Worm (Caenorhabditis elegans) whole organism, L1 larva: ENCODE results near the gene Y59H11AR.4.

Experiments
- C16A3.4 ChIP-seq: fragments of 150-350 bp; optimal IDR thresholded peaks from 2 replicates; lab custom pipeline; 2014; ENCODE audit warnings: missing biosample characterization, missing genetic modification characterization
- aha-1 ChIP-seq: fragments of 150-350 bp; optimal IDR thresholded peaks from 2 replicates; lab custom pipeline; 2014; ENCODE audit warnings: missing biosample characterization, missing genetic modification characterization
- alr-1 ChIP-seq: fragments of 200-800 bp; sonication (Bioruptor generic); optimal IDR thresholded peaks from 2 replicates; lab custom pipeline; 2018; ENCODE audit warnings: borderline replicate concordance, mild to moderate bottlenecking, missing genetic modification characterization, missing compliant biosample characterization
- ama-1 ChIP-seq: fragments of 150-350 bp; optimal IDR thresholded peaks from 2 replicates; lab custom pipeline; 2014
- ceh-90 ChIP-seq: sonication (generic microtip); optimal IDR thresholded peaks from 2 replicates; lab custom pipeline; 2016; ENCODE audit warnings: missing genetic modification characterization, missing compliant biosample characterization
- dpl-1 ChIP-seq, 3 experiments: fragments of 150-350 bp in 2 of 3; sonication (generic microtip) in 1 of 3; optimal IDR thresholded peaks; 2 replicates each; lab custom pipeline; 2014 to 2017; ENCODE audit warnings: missing biosample characterization in 3 of 3, missing genetic modification characterization in 3 of 3, missing genetic modification reagents in 3 of 3
- efl-1 ChIP-seq, 4 experiments: fragments of 150-350 bp; optimal IDR thresholded peaks in 3 of 4; peaks in 1 of 4; 1 replicate in 1 of 4; 2 replicates in 3 of 4; lab custom pipeline; 2014; ENCODE audit warnings: missing biosample characterization in 2 of 4, missing genetic modification characterization in 2 of 4, missing genetic modification reagents in 2 of 4
- elt-2 ChIP-seq: sonication (generic microtip); optimal IDR thresholded peaks from 2 replicates; lab custom pipeline; 2016; ENCODE audit warnings: missing genetic modification characterization, mild to moderate bottlenecking, inconsistent platforms, missing compliant biosample characterization, missing genetic modification reagents
- elt-3 ChIP-seq, 6 experiments: fragments of 150-350 bp in 1 of 6; sonication (generic microtip); optimal IDR thresholded peaks; 2 replicates each; lab custom pipeline; 2017 to 2018; ENCODE audit warnings: missing biosample characterization in 6 of 6, missing genetic modification characterization in 6 of 6, inconsistent platforms in 1 of 6
- ets-5 ChIP-seq: fragments of 200-800 bp; sonication (Bioruptor generic); IDR thresholded peaks from 2 replicates; pipeline ENCODE4 v1.3.6; 2022; ENCODE audit warnings: missing genetic modification characterization, missing compliant biosample characterization
- fkh-10 ChIP-seq: sonication (generic microtip); optimal IDR thresholded peaks from 2 replicates; lab custom pipeline; 2017; ENCODE audit warnings: missing biosample characterization, missing genetic modification reagents, missing genetic modification characterization
- fkh-4 ChIP-seq: sonication (generic microtip); optimal IDR thresholded peaks from 2 replicates; lab custom pipeline; 2016; ENCODE audit warnings: missing compliant biosample characterization, missing genetic modification characterization, borderline replicate concordance
- fkh-8 ChIP-seq: sonication (generic microtip); optimal IDR thresholded peaks from 2 replicates; lab custom pipeline; 2016; ENCODE audit warnings: mild to moderate bottlenecking, missing genetic modification characterization, missing compliant biosample characterization
- grh-1 ChIP-seq: fragments of 200-800 bp; sonication (Bioruptor generic); IDR thresholded peaks from 2 replicates; pipeline ENCODE4 v1.3.6; 2022; ENCODE audit warnings: missing genetic modification reagents, missing genetic modification characterization, missing compliant biosample characterization
- hlh-4 ChIP-seq: sonication (generic microtip); optimal IDR thresholded peaks from 2 replicates; lab custom pipeline; 2016; ENCODE audit warnings: mild to moderate bottlenecking, missing genetic modification characterization, missing compliant biosample characterization
- irx-1 ChIP-seq: sonication (generic microtip); optimal IDR thresholded peaks from 2 replicates; lab custom pipeline; 2016; ENCODE audit warnings: missing genetic modification characterization, missing compliant biosample characterization
- lin-13 ChIP-seq: fragments of 150-350 bp; optimal IDR thresholded peaks from 2 replicates; lab custom pipeline; 2014; ENCODE audit warnings: missing biosample characterization, missing genetic modification reagents, missing genetic modification characterization
- lin-14 ChIP-seq: fragments of 200-800 bp; sonication (Bioruptor generic); optimal IDR thresholded peaks from 2 replicates; lab custom pipeline; 2018; ENCODE audit warnings: mild to moderate bottlenecking, missing genetic modification characterization, moderate library complexity, missing compliant biosample characterization
- lin-15B ChIP-seq: fragments of 150-350 bp; sonication (generic microtip); optimal IDR thresholded peaks from 3 replicates; lab custom pipeline; 2014; ENCODE audit warnings: missing biosample characterization, missing genetic modification characterization
- lin-35 ChIP-seq, 2 experiments: fragments of 150-350 bp; optimal IDR thresholded peaks; 2 replicates each; lab custom pipeline; 2014; ENCODE audit warnings: missing biosample characterization in 2 of 2, missing genetic modification characterization in 2 of 2, missing genetic modification reagents in 2 of 2
- lin-39 ChIP-seq: fragments of 150-350 bp; optimal IDR thresholded peaks from 2 replicates; lab custom pipeline; 2014; ENCODE audit warnings: missing biosample characterization, missing genetic modification reagents, missing genetic modification characterization
- mab-9 ChIP-seq: fragments of 200-800 bp; sonication (Bioruptor generic); IDR thresholded peaks from 2 replicates; pipeline ENCODE4 v1.3.6; 2022; ENCODE audit warnings: missing genetic modification reagents, missing genetic modification characterization, missing compliant biosample characterization
- nhr-71 ChIP-seq: sonication (generic microtip); optimal IDR thresholded peaks from 2 replicates; lab custom pipeline; 2016; ENCODE audit warnings: mild to moderate bottlenecking, missing genetic modification characterization, moderate library complexity, missing compliant biosample characterization
- nhr-76 ChIP-seq: sonication (generic microtip); optimal IDR thresholded peaks from 2 replicates; lab custom pipeline; 2017; ENCODE audit warnings: missing biosample characterization, missing genetic modification characterization
- nhr-90 ChIP-seq: sonication (generic microtip); optimal IDR thresholded peaks from 2 replicates; lab custom pipeline; 2016; ENCODE audit warnings: mild to moderate bottlenecking, missing genetic modification characterization, missing compliant biosample characterization; ENCODE audit not compliant: poor library complexity
- rnt-1 ChIP-seq: sonication (generic microtip); optimal IDR thresholded peaks from 2 replicates; lab custom pipeline; 2016; ENCODE audit warnings: mild to moderate bottlenecking, missing genetic modification characterization, moderate library complexity, missing compliant biosample characterization
- snpc-4 ChIP-seq: fragments of 150-350 bp; optimal IDR thresholded peaks from 2 replicates; lab custom pipeline; 2014; ENCODE audit warnings: missing biosample characterization, missing genetic modification characterization
- sup-37 ChIP-seq: fragments of 200-800 bp; sonication (Bioruptor generic); optimal IDR thresholded peaks from 2 replicates; lab custom pipeline; 2018; ENCODE audit warnings: mild to moderate bottlenecking, missing genetic modification characterization, missing compliant biosample characterization
- tbx-2 ChIP-seq: sonication (generic microtip); optimal IDR thresholded peaks from 2 replicates; lab custom pipeline; 2016; ENCODE audit warnings: missing genetic modification characterization, missing compliant biosample characterization
- vab-15 ChIP-seq: sonication (generic microtip); optimal IDR thresholded peaks from 2 replicates; lab custom pipeline; 2017; ENCODE audit warnings: missing genotype, mild to moderate bottlenecking, missing genetic modification characterization, missing compliant biosample characterization
- xbp-1 ChIP-seq: sonication (generic microtip); optimal IDR thresholded peaks from 2 replicates; lab custom pipeline; 2016; ENCODE audit warnings: missing genetic modification characterization, missing compliant biosample characterization
- ztf-4 ChIP-seq: fragments of 150-350 bp; optimal IDR thresholded peaks from 2 replicates; lab custom pipeline; 2014; ENCODE audit warnings: missing biosample characterization, missing genetic modification characterization

The Y59H11AR.4 gene

ce11 chrIV:8617047-8617446 is 16.5 kb upstream of the Y59H11AR.4 start, which contains the start of the genes F42A9.7 and F42A9.3:
F42A9.7 (minus strand) TSS chrIV:8617147.
F42A9.3 (plus strand) TSS chrIV:8617260.
- TF ChIP-seq fkh-8 (tag; lab: Kevin White, UChicago) (no peak), fkh-10 (GFP tag; lab: Kevin White, UChicago) (no peak), nhr-90 (no peak), C16A3.4 (tag; lab: Kevin White, UChicago) (no peak), rnt-1 (no peak), elt-2 (tag; lab: Kevin White, UChicago) (no peak), lin-13 (GFP tag; lab: Kevin White, UChicago) (no peak), snpc-4 (tag; lab: Kevin White, UChicago) (no peak), lin-35 (GFP tag; optimal IDR thresholded peaks at IDR 0.05; lab: Kevin White, UChicago) (no peak), ztf-4 (tag; lab: Kevin White, UChicago) (no peak), ceh-90 (no peak), sup-37 (GFP tag; lab: Kevin White, UChicago) (no peak)

ce11 chrIV:8615314-8615713 is 14.8 kb upstream of the Y59H11AR.4 start:
- TF ChIP-seq xbp-1, result no peak
- no peak for TF ChIP-seq lin-15B (tag; lab: Kevin White, UChicago)
- TF ChIP-seq dpl-1 (GFP tag; optimal IDR thresholded peaks at IDR 0.05; lab: Kevin White, UChicago), result no peak
- no peak for TF ChIP-seq hlh-4
- no peak for TF ChIP-seq elt-3 (tag; optimal IDR thresholded peaks at IDR 0.05; lab: Kevin White, UChicago)

ce11 chrIV:8614680-8615079 is 14.1 kb upstream of the Y59H11AR.4 start, which contains the start of gene cyp-33E3:
cyp-33E3 (plus strand) TSS chrIV:8614995.
- TF ChIP-seq grh-1 (GFP tag; lab: Robert Waterston, UW) (no peak), efl-1 (optimal IDR thresholded peaks at IDR 0.05; lab: Kevin White, UChicago) (no peak), efl-1 (GFP tag; optimal IDR thresholded peaks at IDR 0.05 in 1 of 2; lab: Kevin White, UChicago) (peak in 1 of 2 experiments; percentile 11), C16A3.4 (tag; lab: Kevin White, UChicago) (no peak), lin-14 (GFP tag; lab: Kevin White, UChicago) (peak; percentile 24)

DNA sequence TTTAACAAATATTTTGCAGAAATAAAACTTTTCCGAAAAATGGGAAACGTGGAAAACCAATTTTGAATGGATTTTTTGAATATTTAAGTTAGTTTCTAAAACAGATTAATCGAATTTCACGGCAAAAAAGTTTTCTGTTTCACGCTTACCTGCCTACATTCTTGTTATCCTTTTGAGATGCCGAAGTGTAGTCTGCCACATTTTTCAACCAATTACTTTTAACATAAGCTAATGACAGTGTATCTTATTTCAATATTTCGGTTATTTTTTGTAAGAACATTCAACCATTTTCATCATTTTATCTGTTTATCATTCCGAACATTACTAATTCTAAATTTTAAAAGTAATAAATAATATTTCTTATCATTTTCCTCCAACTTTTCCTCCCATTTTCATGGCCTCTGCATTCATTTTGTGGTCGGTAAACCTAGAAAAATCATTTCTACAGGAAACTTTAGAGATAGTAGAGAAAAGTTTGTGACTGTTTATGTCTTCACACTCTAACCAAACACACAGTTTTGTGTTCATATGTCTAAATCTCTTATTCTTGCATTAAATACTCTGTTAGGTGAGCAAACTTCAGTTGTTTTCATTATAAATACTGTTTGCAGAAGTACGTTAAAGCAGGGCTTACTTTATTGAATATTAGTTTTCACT is 11.5 kb upstream of the Y59H11AR.4 start, which contains the start of the genes F42A9.17 and cyp-33E2:
Gene F42A9.17, minus strand, starts transcription at position 51 of the 657 bp plus-strand sequence.
Gene cyp-33E2, plus strand, starts transcription at position 449 of the 657 bp plus-strand sequence.
- TF ChIP-seq elt-2 (tag; lab: Kevin White, UChicago), result peak; percentile 60
- peak; percentile 64 for TF ChIP-seq lin-14 (GFP tag; lab: Kevin White, UChicago)
- no peak for TF ChIP-seq nhr-71 (tag; lab: Kevin White, UChicago)
- TF ChIP-seq, all 84 proteins: peak for 2

- TF ChIP-seq mab-9 (GFP tag; lab: Robert Waterston, UW), result no peak
- no peak for TF ChIP-seq snpc-4 (tag; lab: Kevin White, UChicago)
- TF ChIP-seq irx-1 (tag; lab: Kevin White, UChicago), result no peak
- no peak for TF ChIP-seq fkh-4 (tag; lab: Kevin White, UChicago)
- TF ChIP-seq alr-1, result no peak
- no peak for TF ChIP-seq ets-5
- TF ChIP-seq lin-15B (tag; lab: Kevin White, UChicago), result no peak
- no peak for TF ChIP-seq aha-1 (tag; lab: Kevin White, UChicago)
- no peak for TF ChIP-seq lin-35 (GFP tag; optimal IDR thresholded peaks at IDR 0.05; lab: Kevin White, UChicago)
- no peak for TF ChIP-seq vab-15 (tag; lab: Kevin White, UChicago)
- no peak for TF ChIP-seq lin-39 (tag; lab: Kevin White, UChicago)
- TF ChIP-seq ama-1 (lab: Kevin White, UChicago), result no peak
- TF ChIP-seq tbx-2 (tag; lab: Kevin White, UChicago), result no peak
- TF ChIP-seq nhr-76 (tag; lab: Kevin White, UChicago), result no peak
- TF ChIP-seq grh-1 (GFP tag; lab: Robert Waterston, UW), result no peak
- TF ChIP-seq, all 84 proteins: peak for 0
These were observed 8.4 kb upstream of the Y59H11AR.4 start, which contains the start of gene F42A9.6 for ce11 chrIV:8608934-8609333. F42A9.6 (plus strand) TSS chrIV:8609234.
